Fruit fly (Drosophila melanogaster): Measurements from ENCODE around the gene Jig.
A peak's percentile ranks its signal among the peaks of the same experiment; 100 is the strongest.

Jig gene

dm6 chr3R:14577803-14578493 lies 17.2 kb downstream of the Jig start:
- TF ChIP-seq CG14711 (tag; optimal IDR thresholded peaks at IDR 0.05) = no peak
- TF ChIP-seq tj (GFP tag; optimal IDR thresholded peaks at IDR 0.05) = no peak
- no peak for TF ChIP-seq ovo (GFP tag; optimal IDR thresholded peaks at IDR 0.05)
- no peak for TF ChIP-seq CG5204 (GFP tag; optimal IDR thresholded peaks at IDR 0.05)
- no peak for TF ChIP-seq bab1 (GFP tag; optimal IDR thresholded peaks at IDR 0.05)
- no peak for TF ChIP-seq Mnt (GFP tag; optimal IDR thresholded peaks at IDR 0.05)
- no peak for TF ChIP-seq CG7045 (GFP tag; optimal IDR thresholded peaks at IDR 0.05)
- TF ChIP-seq CG12768 (GFP tag; optimal IDR thresholded peaks at IDR 0.05) = no peak
- TF ChIP-seq kay (GFP tag; ENCODE audit: borderline replicate concordance) = no peak
- no peak for TF ChIP-seq pad (GFP tag; optimal IDR thresholded peaks at IDR 0.05)
- no peak for TF ChIP-seq Crg-1 (GFP tag; optimal IDR thresholded peaks at IDR 0.05)
- no peak for TF ChIP-seq CG11617 (GFP tag; optimal IDR thresholded peaks at IDR 0.05)
- no peak for TF ChIP-seq cnc (optimal IDR thresholded peaks at IDR 0.05)
- TF ChIP-seq CG1620 (GFP tag; optimal IDR thresholded peaks at IDR 0.05) = no peak
- TF ChIP-seq toe (GFP tag; optimal IDR thresholded peaks at IDR 0.05) = no peak
- TF ChIP-seq Hr96 (GFP tag; optimal IDR thresholded peaks at IDR 0.05) = no peak
- TF ChIP-seq CG7101 (tag; optimal IDR thresholded peaks at IDR 0.05) = no peak
- TF ChIP-seq cic (GFP tag; optimal IDR thresholded peaks at IDR 0.05) = no peak

- TF ChIP-seq CG12768 (GFP tag; optimal IDR thresholded peaks at IDR 0.05) (no peak), kay (GFP tag; ENCODE audit: borderline replicate concordance) (peak; percentile 61)
Observed at dm6 chr3R:14580045-14580579, 19.4 kb downstream of the Jig start.

dm6 chr3R:14586480-14587443 lies 26.0 kb downstream of the Jig start:
- TF ChIP-seq CG12768 (GFP tag; optimal IDR thresholded peaks at IDR 0.05) = no peak
- TF ChIP-seq CG7101 (tag; optimal IDR thresholded peaks at IDR 0.05) = no peak
- no peak for TF ChIP-seq ovo (GFP tag; optimal IDR thresholded peaks at IDR 0.05)
- no peak for TF ChIP-seq cnc (optimal IDR thresholded peaks at IDR 0.05)
- no peak for TF ChIP-seq CG7045 (GFP tag; optimal IDR thresholded peaks at IDR 0.05)
- TF ChIP-seq CG33017 (tag; optimal IDR thresholded peaks at IDR 0.05) = no peak
- no peak for TF ChIP-seq bab1 (GFP tag; optimal IDR thresholded peaks at IDR 0.05)
- TF ChIP-seq CG1620 (GFP tag; optimal IDR thresholded peaks at IDR 0.05) = no peak
- no peak for TF ChIP-seq Hr96 (GFP tag; optimal IDR thresholded peaks at IDR 0.05)
- TF ChIP-seq pad (GFP tag; optimal IDR thresholded peaks at IDR 0.05) = no peak
- TF ChIP-seq toe (GFP tag; optimal IDR thresholded peaks at IDR 0.05) = no peak
- no peak for TF ChIP-seq cic (GFP tag; optimal IDR thresholded peaks at IDR 0.05)
- no peak for TF ChIP-seq tj (GFP tag; optimal IDR thresholded peaks at IDR 0.05)

DNA sequence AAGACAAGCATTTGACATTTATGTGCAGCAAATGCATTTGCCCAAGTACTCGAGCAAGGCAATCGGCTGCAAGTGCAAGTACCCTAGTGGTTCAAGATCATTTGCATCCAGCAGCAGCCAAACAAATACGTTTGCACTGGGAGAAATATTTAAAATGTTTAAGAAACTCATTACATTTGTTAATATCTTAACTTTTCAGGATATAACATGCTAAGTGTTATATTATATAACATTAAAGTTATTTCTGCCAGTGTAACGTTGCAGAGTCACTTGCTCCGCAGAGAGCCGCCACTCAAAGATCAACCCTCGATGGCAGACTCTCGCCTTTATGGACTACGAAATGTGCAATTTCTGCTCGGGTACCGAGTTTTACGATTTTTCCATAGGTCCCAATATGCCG lies 28.7 kb downstream of the Jig start:
- no peak for TF ChIP-seq ovo (GFP tag; optimal IDR thresholded peaks at IDR 0.05)
- TF ChIP-seq tj (GFP tag; optimal IDR thresholded peaks at IDR 0.05) = no peak
- TF ChIP-seq Mnt (GFP tag; optimal IDR thresholded peaks at IDR 0.05) = no peak
- no peak for TF ChIP-seq Clk (GFP tag; optimal IDR thresholded peaks at IDR 0.05)
- no peak for TF ChIP-seq cic (GFP tag; optimal IDR thresholded peaks at IDR 0.05)
- TF ChIP-seq CG11617 (GFP tag; optimal IDR thresholded peaks at IDR 0.05) = no peak
- no peak for TF ChIP-seq kay (GFP tag; ENCODE audit: borderline replicate concordance)
- TF ChIP-seq cnc (optimal IDR thresholded peaks at IDR 0.05) = no peak
- no peak for TF ChIP-seq CG7101 (tag; optimal IDR thresholded peaks at IDR 0.05)
- no peak for TF ChIP-seq Crg-1 (GFP tag; optimal IDR thresholded peaks at IDR 0.05)
- TF ChIP-seq toe (GFP tag; optimal IDR thresholded peaks at IDR 0.05) = no peak
- TF ChIP-seq pad (GFP tag; optimal IDR thresholded peaks at IDR 0.05) = no peak
- TF ChIP-seq CG1620 (GFP tag; optimal IDR thresholded peaks at IDR 0.05) = no peak
- TF ChIP-seq Hr96 (GFP tag; optimal IDR thresholded peaks at IDR 0.05) = no peak
- no peak for TF ChIP-seq CG12768 (GFP tag; optimal IDR thresholded peaks at IDR 0.05)

DNA sequence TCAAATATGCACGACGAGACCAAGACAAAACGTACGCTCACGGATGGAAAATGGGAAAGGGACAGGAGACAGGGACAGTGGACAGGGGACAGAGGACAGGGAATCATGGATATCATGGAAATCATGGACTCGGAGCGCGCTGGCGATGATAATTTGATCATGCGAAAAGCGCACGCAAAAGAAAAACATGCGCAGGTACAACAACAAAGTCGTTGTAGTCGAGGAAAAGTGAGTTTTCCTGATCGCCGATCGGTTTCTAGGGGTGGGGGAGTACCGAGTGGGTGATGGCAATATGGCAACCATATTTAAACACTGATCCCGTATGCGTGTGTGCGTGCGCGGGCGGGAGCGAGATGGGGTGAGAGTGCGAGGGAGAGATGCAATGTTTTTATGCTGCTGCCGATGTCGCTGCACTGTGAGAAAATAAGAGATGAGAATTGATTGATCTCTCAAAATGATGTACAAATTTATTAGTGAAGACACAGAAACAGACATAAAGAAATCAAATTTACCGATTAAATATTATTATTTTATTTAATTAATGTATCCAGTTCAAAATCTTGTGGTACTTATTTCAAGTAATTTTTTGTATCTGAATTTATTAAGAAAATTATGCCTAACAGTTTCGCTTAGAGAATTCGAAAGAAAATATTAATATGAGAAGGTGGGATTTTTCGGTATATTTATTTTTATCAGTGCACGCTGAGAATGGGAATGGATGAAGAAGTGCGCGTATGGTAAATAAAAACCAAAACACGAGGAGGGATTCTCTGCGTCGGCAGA lies 30.2 kb downstream of the Jig start:
- TF ChIP-seq Clk (GFP tag; optimal IDR thresholded peaks at IDR 0.05) (no peak), CG14711 (tag; optimal IDR thresholded peaks at IDR 0.05) (no peak), pad (GFP tag; optimal IDR thresholded peaks at IDR 0.05) (no peak), toe (GFP tag; optimal IDR thresholded peaks at IDR 0.05) (no peak), cnc (optimal IDR thresholded peaks at IDR 0.05) (no peak), CG12768 (GFP tag; optimal IDR thresholded peaks at IDR 0.05) (no peak), cic (GFP tag; optimal IDR thresholded peaks at IDR 0.05) (no peak), tj (GFP tag; optimal IDR thresholded peaks at IDR 0.05) (no peak)

Measured in whole organism, adult.